Fruit fly (Drosophila melanogaster): Measurements from ENCODE around the gene BBS1.

BBS1 gene

dm6 chr3L:7132593-7132992, 6.9 kb downstream of the BBS1 start:
- TF ChIP-seq CG34406 (GFP tag; optimal IDR thresholded peaks at IDR 0.05) = no peak
- no peak for TF ChIP-seq fd59A (GFP tag; optimal IDR thresholded peaks at IDR 0.05)
- TF ChIP-seq esn (GFP tag; optimal IDR thresholded peaks at IDR 0.05) = no peak
- TF ChIP-seq CG1621 (tag; optimal IDR thresholded peaks at IDR 0.05) = no peak
- TF ChIP-seq acj6 (GFP tag; optimal IDR thresholded peaks at IDR 0.05) = no peak
- no peak for TF ChIP-seq CG6163 (GFP tag; IDR thresholded peaks at IDR 0.05)
- TF ChIP-seq Hr4 (GFP tag; optimal IDR thresholded peaks at IDR 0.05) = no peak
- no peak for TF ChIP-seq CG11902 (GFP tag; optimal IDR thresholded peaks at IDR 0.05)
- TF ChIP-seq topi (GFP tag; optimal IDR thresholded peaks at IDR 0.05) = no peak
- no peak for TF ChIP-seq Sox102F (GFP tag; optimal IDR thresholded peaks at IDR 0.05)
- no peak for TF ChIP-seq vri (GFP tag; optimal IDR thresholded peaks at IDR 0.05)
- TF ChIP-seq spab (GFP tag; optimal IDR thresholded peaks at IDR 0.05) = no peak
- no peak for TF ChIP-seq Smox (GFP tag; optimal IDR thresholded peaks at IDR 0.05)

dm6 chr3L:7133699-7134655, 8.3 kb downstream of the BBS1 start, which contains the start of gene melt:
TSS of gene melt (plus strand) at chr3L:7134516.
- TF ChIP-seq Hr39 (GFP tag; optimal IDR thresholded peaks at IDR 0.05) = peak; percentile 92
- TF ChIP-seq fkh (GFP tag; optimal IDR thresholded peaks at IDR 0.05) = peak; percentile 66
- TF ChIP-seq OdsH (GFP tag; optimal IDR thresholded peaks at IDR 0.05) = peak; percentile 93
- TF ChIP-seq fd59A (GFP tag; optimal IDR thresholded peaks at IDR 0.05) = peak; percentile 80
- TF ChIP-seq Hr4 (GFP tag; optimal IDR thresholded peaks at IDR 0.05) = peak; percentile 94
- peak; percentile 87 for TF ChIP-seq CG10631 (GFP tag; optimal IDR thresholded peaks at IDR 0.05)
- TF ChIP-seq Sox14 (GFP tag; optimal IDR thresholded peaks at IDR 0.05) = peak; percentile 92
- peak; percentile 85 for TF ChIP-seq CG6808 (GFP tag; optimal IDR thresholded peaks at IDR 0.05)
- peak; percentile 88 for TF ChIP-seq Ets21C (GFP tag; optimal IDR thresholded peaks at IDR 0.05)
- TF ChIP-seq vri (GFP tag; optimal IDR thresholded peaks at IDR 0.05) = peak; percentile 75
- peak; percentile 93 for TF ChIP-seq lz (GFP tag; optimal IDR thresholded peaks at IDR 0.05)
- peak; percentile 82 for TF ChIP-seq CG11762 (GFP tag; optimal IDR thresholded peaks at IDR 0.05; ENCODE audit: insufficient read depth)
- peak; percentile 70 for TF ChIP-seq Blimp-1 (GFP tag; optimal IDR thresholded peaks at IDR 0.05)
- peak; percentile 91 for TF ChIP-seq Sox102F (GFP tag; optimal IDR thresholded peaks at IDR 0.05)
- peak; percentile 54 to 92 for TF ChIP-seq salr (GFP tag; optimal IDR thresholded peaks at IDR 0.05)
- peak; percentile 88 for TF ChIP-seq CG4318 (GFP tag; optimal IDR thresholded peaks at IDR 0.05)
- peak; percentile 93 for TF ChIP-seq CG3919 (GFP tag; optimal IDR thresholded peaks at IDR 0.05)
- TF ChIP-seq ss (GFP tag; optimal IDR thresholded peaks at IDR 0.05) = peak; percentile 59 to 84
- TF ChIP-seq dsx (GFP tag; optimal IDR thresholded peaks at IDR 0.05; ENCODE audit: poor library complexity, severe bottlenecking) = peak; percentile 68
- peak; percentile 79 for TF ChIP-seq dac (GFP tag; optimal IDR thresholded peaks at IDR 0.05)
- peak; percentile 94 for TF ChIP-seq Eip75B (GFP tag; optimal IDR thresholded peaks at IDR 0.05)
- TF ChIP-seq CG32006 (GFP tag; optimal IDR thresholded peaks at IDR 0.05) = peak; percentile 95
- TF ChIP-seq CG8119 (GFP tag; IDR thresholded peaks at IDR 0.05) = peak; percentile 85
- TF ChIP-seq Eip93F (GFP tag; optimal IDR thresholded peaks at IDR 0.05) = peak; percentile 37
- TF ChIP-seq CG7368 (GFP tag; optimal IDR thresholded peaks at IDR 0.05) = peak; percentile 80
- peak; percentile 97 for TF ChIP-seq svp (GFP tag)
- TF ChIP-seq Eip78C (GFP tag) = peak; percentile 98
- peak; percentile 88 for TF ChIP-seq CG15336 (GFP tag; IDR thresholded peaks at IDR 0.05)
- peak; percentile 95 for TF ChIP-seq esn (GFP tag; optimal IDR thresholded peaks at IDR 0.05)
- peak; percentile 87 for TF ChIP-seq CG8319 (GFP tag; optimal IDR thresholded peaks at IDR 0.05)
- peak; percentile 84 for TF ChIP-seq CG8632 (GFP tag; optimal IDR thresholded peaks at IDR 0.05)
- peak; percentile 91 for TF ChIP-seq pdm3 (GFP tag; optimal IDR thresholded peaks at IDR 0.05)
- peak; percentile 90 for TF ChIP-seq CG6276 (GFP tag; optimal IDR thresholded peaks at IDR 0.05)
- peak; percentile 47; the same call in 1 of the 2 replicates for TF ChIP-seq CG11294 (GFP tag; IDR thresholded peaks at IDR 0.05)
- TF ChIP-seq acj6 (GFP tag; optimal IDR thresholded peaks at IDR 0.05) = peak; percentile 93
- TF ChIP-seq Smox (GFP tag; optimal IDR thresholded peaks at IDR 0.05) = peak; percentile 89
- peak; percentile 59 for TF ChIP-seq CG1621 (tag; optimal IDR thresholded peaks at IDR 0.05)
- TF ChIP-seq Met (GFP tag; optimal IDR thresholded peaks at IDR 0.05) = peak; percentile 94
- peak; percentile 59 for TF ChIP-seq Gug (GFP tag; IDR thresholded peaks at IDR 0.05)
- TF ChIP-seq Lpt (GFP tag; optimal IDR thresholded peaks at IDR 0.05) = peak; percentile 90
- peak; percentile 88 for TF ChIP-seq CG3032 (tag; optimal IDR thresholded peaks at IDR 0.05)
